Worm (Caenorhabditis elegans): ENCODE data around the gene cylc-1.

DNA sequence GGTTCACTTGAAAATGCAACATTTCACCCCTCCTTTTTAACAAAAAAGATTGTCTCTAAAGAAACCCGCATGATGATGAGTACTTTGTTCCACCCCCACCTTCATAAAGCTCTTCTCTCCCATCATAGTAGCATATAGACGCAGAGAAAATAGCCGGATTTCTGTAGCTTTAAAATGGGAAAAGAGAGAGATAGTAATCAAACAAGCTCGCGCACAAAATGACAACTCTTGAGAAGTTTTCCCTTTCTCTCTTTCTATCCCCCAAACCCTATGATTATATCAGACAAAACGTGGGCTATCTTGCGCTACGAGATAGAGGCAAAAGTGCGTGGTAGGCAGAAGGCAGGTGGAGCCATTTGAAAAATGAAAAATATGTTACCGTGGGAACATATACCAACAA is 23.0 kb downstream of the cylc-1 start:
- TF ChIP-seq B0310.2 (tag; optimal IDR thresholded peaks at IDR 0.05), result no peak
- TF ChIP-seq ceh-13 (GFP tag; optimal IDR thresholded peaks at IDR 0.05), result no peak
- no peak for TF ChIP-seq sea-1 (GFP tag; conservative IDR thresholded peaks at IDR 0.05)
- no peak for TF ChIP-seq ets-7 (tag; optimal IDR thresholded peaks at IDR 0.05)
- TF ChIP-seq ama-1 (optimal IDR thresholded peaks at IDR 0.05), result no peak
- TF ChIP-seq tbx-37 (GFP tag; conservative IDR thresholded peaks at IDR 0.05), result no peak
